Worm (Caenorhabditis elegans) whole organism, L4 larva: ENCODE measurements around the gene cut-2.

Source experiments
- F44E2.7 ChIP-seq: fragments of 200-800 bp; sonication (Bioruptor generic); IDR thresholded peaks from 2 replicates; pipeline ENCODE4 v2.1.2; 2022; ENCODE audit warnings: missing genetic modification characterization, missing compliant biosample characterization
- R02D3.7 ChIP-seq: fragments of 150-350 bp; sonication (generic microtip); optimal IDR thresholded peaks from 3 replicates; lab custom pipeline; 2014; ENCODE audit warnings: missing biosample characterization, missing genetic modification characterization
- T26A8.4 ChIP-seq: fragments of 200-800 bp; sonication (Bioruptor generic); IDR thresholded peaks from 2 replicates; pipeline ENCODE4 v1.3.6; 2022; ENCODE audit warnings: missing genetic modification characterization, missing compliant biosample characterization
- Y105C5A.15 ChIP-seq: fragments of 200-800 bp; sonication (Bioruptor generic); IDR thresholded peaks from 2 replicates; pipeline ENCODE4 v1.3.6; 2022; ENCODE audit warnings: missing genetic modification characterization, missing compliant biosample characterization
- Y5F2A.4 ChIP-seq: fragments of 200-800 bp; sonication (Bioruptor generic); optimal IDR thresholded peaks from 2 replicates; lab custom pipeline; 2018; ENCODE audit warnings: mild to moderate bottlenecking, missing genetic modification characterization, missing compliant biosample characterization
- ZK546.5 ChIP-seq, 2 experiments: sonication (generic microtip); optimal IDR thresholded peaks; 2 replicates each; lab custom pipeline; 2017; ENCODE audit warnings: missing biosample characterization in 2 of 2, missing genetic modification characterization in 2 of 2
- aha-1 ChIP-seq: fragments of 150-350 bp; peaks from one replicate; lab custom pipeline; 2014; ENCODE audit warnings: missing biosample characterization, missing genetic modification characterization
- ama-1 ChIP-seq: fragments of 150-350 bp; optimal IDR thresholded peaks from 2 replicates; lab custom pipeline; 2014; ENCODE audit warnings: inconsistent platforms, mixed read lengths
- ceh-20 ChIP-seq: fragments of 200-800 bp; sonication (Bioruptor generic); IDR thresholded peaks from 2 replicates; pipeline ENCODE4 v1.3.6; 2022; ENCODE audit warnings: missing genetic modification reagents, missing genetic modification characterization, missing compliant biosample characterization
- ceh-44 ChIP-seq: fragments of 200-800 bp; sonication (Bioruptor generic); IDR thresholded peaks from 2 replicates; pipeline ENCODE4 v1.3.6; 2022; ENCODE audit warnings: missing genetic modification reagents, missing genetic modification characterization, missing compliant biosample characterization
- ceh-82 ChIP-seq: sonication (generic microtip); optimal IDR thresholded peaks from 2 replicates; lab custom pipeline; 2017; ENCODE audit warnings: missing biosample characterization, missing genetic modification characterization
- ces-1 ChIP-seq: fragments of 150-350 bp; sonication (generic microtip); optimal IDR thresholded peaks from 4 replicates; lab custom pipeline; 2014; ENCODE audit warnings: missing biosample characterization, missing genetic modification reagents, missing genetic modification characterization
- cey-2 ChIP-seq: sonication (generic microtip); optimal IDR thresholded peaks from 3 replicates; lab custom pipeline; 2017; ENCODE audit warnings: missing genetic modification characterization, mild to moderate bottlenecking, missing compliant biosample characterization, antibody characterized with exemption, borderline replicate concordance; ENCODE audit not compliant: insufficient read depth
- daf-16 ChIP-seq, 3 experiments: sonication (generic microtip); optimal IDR thresholded peaks; 2 replicates each; lab custom pipeline; 2016 to 2017; ENCODE audit warnings: missing genetic modification characterization in 3 of 3, missing genetic modification reagents in 3 of 3, mild to moderate bottlenecking in 2 of 3, missing compliant biosample characterization in 2 of 3, missing biosample characterization in 1 of 3, moderate library complexity in 1 of 3
- daf-19 ChIP-seq: fragments of 200-800 bp; sonication (Bioruptor generic); conservative IDR thresholded peaks from 2 replicates; pipeline ENCODE4 v1.3.6; 2022; ENCODE audit warnings: missing genetic modification characterization, missing compliant biosample characterization
- dmd-6 ChIP-seq: fragments of 200-800 bp; sonication (Bioruptor generic); IDR thresholded peaks from 2 replicates; pipeline ENCODE4 v1.3.6; 2022; ENCODE audit warnings: missing genetic modification reagents, missing genetic modification characterization, missing compliant biosample characterization
- dmd-9 ChIP-seq: fragments of 200-800 bp; sonication (Bioruptor generic); IDR thresholded peaks from 2 replicates; pipeline ENCODE4 v1.3.6; 2022; ENCODE audit warnings: missing genetic modification reagents, missing genetic modification characterization, missing compliant biosample characterization
- egl-27 ChIP-seq: sonication (generic microtip); optimal IDR thresholded peaks from 3 replicates; lab custom pipeline; 2017; ENCODE audit warnings: missing biosample characterization, missing genetic modification reagents, missing genetic modification characterization
- egl-43 ChIP-seq: fragments of 200-800 bp; sonication (Bioruptor generic); IDR thresholded peaks from 2 replicates; pipeline ENCODE4 v1.3.6; 2022; ENCODE audit warnings: missing genetic modification reagents, missing genetic modification characterization, missing compliant biosample characterization
- fkh-10 ChIP-seq: fragments of 150-350 bp; optimal IDR thresholded peaks from 2 replicates; lab custom pipeline; 2014; ENCODE audit warnings: missing biosample characterization, missing genetic modification reagents, missing genetic modification characterization
- gei-8 ChIP-seq: fragments of 200-800 bp; sonication (Bioruptor generic); optimal IDR thresholded peaks from 2 replicates; lab custom pipeline; 2018; ENCODE audit warnings: mild to moderate bottlenecking, missing genetic modification characterization, missing compliant biosample characterization
- lim-7 ChIP-seq: fragments of 200-800 bp; sonication (Bioruptor generic); IDR thresholded peaks from 2 replicates; pipeline ENCODE4 v1.3.6; 2022; ENCODE audit warnings: missing genetic modification characterization, missing compliant biosample characterization
- lin-38 ChIP-seq: fragments of 200-800 bp; sonication (Bioruptor generic); IDR thresholded peaks from 2 replicates; pipeline ENCODE4 v1.3.6; 2022; ENCODE audit warnings: missing genetic modification reagents, missing genetic modification characterization, missing compliant biosample characterization
- lir-3 ChIP-seq: sonication (generic microtip); optimal IDR thresholded peaks from 2 replicates; lab custom pipeline; 2016; ENCODE audit warnings: mild to moderate bottlenecking, missing genetic modification characterization, missing compliant biosample characterization
- lsy-2 ChIP-seq, 2 experiments: fragments of 150-350 bp in 1 of 2; sonication (generic microtip) in 1 of 2; optimal IDR thresholded peaks; 2 replicates each; lab custom pipeline; 2014 to 2017; ENCODE audit warnings: missing biosample characterization in 2 of 2, missing genetic modification characterization in 2 of 2
- mdl-1 ChIP-seq, 2 experiments: fragments of 150-350 bp in 1 of 2; sonication (generic microtip) in 1 of 2; optimal IDR thresholded peaks; 2 replicates each; lab custom pipeline; 2014 to 2017; ENCODE audit warnings: missing biosample characterization in 2 of 2, missing genetic modification characterization in 2 of 2
- mep-1 ChIP-seq: fragments of 150-350 bp; sonication (generic microtip); optimal IDR thresholded peaks from 3 replicates; lab custom pipeline; 2014; ENCODE audit warnings: missing biosample characterization, missing genetic modification characterization
- mxl-2 ChIP-seq: fragments of 200-800 bp; sonication (Bioruptor generic); conservative IDR thresholded peaks from 2 replicates; pipeline ENCODE4 v1.3.6; 2022; ENCODE audit warnings: missing genetic modification reagents, missing genetic modification characterization, missing compliant biosample characterization
- mxl-3 ChIP-seq: fragments of 200-800 bp; sonication (Bioruptor generic); optimal IDR thresholded peaks from 2 replicates; lab custom pipeline; 2018; ENCODE audit warnings: mild to moderate bottlenecking, missing genetic modification characterization, missing compliant biosample characterization
- nhr-10 ChIP-seq: fragments of 150-350 bp; optimal IDR thresholded peaks from 2 replicates; lab custom pipeline; 2014; ENCODE audit warnings: missing biosample characterization, missing genetic modification characterization
- nhr-102 ChIP-seq: sonication (generic microtip); optimal IDR thresholded peaks from 2 replicates; lab custom pipeline; 2016; ENCODE audit warnings: mild to moderate bottlenecking, missing genetic modification characterization, moderate library complexity, missing compliant biosample characterization
- nhr-11 ChIP-seq: fragments of 150-350 bp; optimal IDR thresholded peaks from 2 replicates; lab custom pipeline; 2014; ENCODE audit warnings: missing biosample characterization, missing genetic modification characterization
- nhr-28 ChIP-seq: fragments of 150-350 bp; optimal IDR thresholded peaks from 2 replicates; lab custom pipeline; 2014; ENCODE audit warnings: missing biosample characterization, missing genetic modification characterization
- nhr-41 ChIP-seq: fragments of 200-800 bp; sonication (Bioruptor generic); IDR thresholded peaks from 2 replicates; pipeline ENCODE4 v1.3.6; 2022; ENCODE audit warnings: missing genetic modification reagents, missing genetic modification characterization, missing compliant biosample characterization
- nhr-6 ChIP-seq: fragments of 150-350 bp; optimal IDR thresholded peaks from 2 replicates; lab custom pipeline; 2014; ENCODE audit warnings: missing biosample characterization, missing genetic modification characterization
- nhr-77 ChIP-seq: fragments of 150-350 bp; optimal IDR thresholded peaks from 2 replicates; lab custom pipeline; 2014; ENCODE audit warnings: missing biosample characterization, missing genetic modification characterization
- pha-4 ChIP-seq, 2 experiments: fragments of 150-350 bp in 1 of 2; fragments of 200-800 bp in 1 of 2; sonication (Bioruptor generic) in 1 of 2; IDR thresholded peaks in 1 of 2; optimal IDR thresholded peaks in 1 of 2; 2 replicates each; pipeline versions ENCODE4 v1.3.6 to Lab custom; 2014 to 2022; ENCODE audit warnings: missing genetic modification characterization in 2 of 2, missing genetic modification reagents in 2 of 2, missing biosample characterization in 1 of 2, missing compliant biosample characterization in 1 of 2
- pqm-1 ChIP-seq: sonication (generic microtip); optimal IDR thresholded peaks from 2 replicates; lab custom pipeline; 2017; ENCODE audit warnings: missing biosample characterization, missing genetic modification characterization
- sdz-12 ChIP-seq: fragments of 200-800 bp; sonication (Bioruptor generic); optimal IDR thresholded peaks from 2 replicates; lab custom pipeline; 2018; ENCODE audit warnings: mild to moderate bottlenecking, missing genetic modification characterization, missing compliant biosample characterization
- snpc-1.2 ChIP-seq: fragments of 200-800 bp; sonication (Bioruptor generic); IDR thresholded peaks from 2 replicates; pipeline ENCODE4 v1.3.6; 2022; ENCODE audit warnings: missing genetic modification reagents, missing genetic modification characterization, missing compliant biosample characterization
- snpc-4 ChIP-seq: fragments of 150-350 bp; optimal IDR thresholded peaks from 2 replicates; lab custom pipeline; 2014; ENCODE audit warnings: missing biosample characterization, missing genetic modification characterization
- spr-1 ChIP-seq: sonication (generic microtip); optimal IDR thresholded peaks from 2 replicates; lab custom pipeline; 2016; ENCODE audit warnings: mild to moderate bottlenecking, missing genetic modification characterization, missing compliant biosample characterization
- unc-62 ChIP-seq, 3 experiments: fragments of 150-350 bp in 1 of 3; sonication (generic microtip); optimal IDR thresholded peaks in 2 of 3; peaks in 1 of 3; 1 replicate in 1 of 3; 2 replicates in 2 of 3; lab custom pipeline; 2014 to 2017; ENCODE audit warnings: missing biosample characterization in 3 of 3, missing genetic modification characterization in 3 of 3, missing genetic modification reagents in 3 of 3, missing genotype in 1 of 3
- vab-7 ChIP-seq: fragments of 200-800 bp; sonication (Bioruptor generic); IDR thresholded peaks from 2 replicates; pipeline ENCODE4 v1.3.6; 2022; ENCODE audit warnings: missing genetic modification reagents, missing genetic modification characterization, missing compliant biosample characterization
- zfp-2 ChIP-seq: sonication (generic microtip); optimal IDR thresholded peaks from 2 replicates; lab custom pipeline; 2016; ENCODE audit warnings: mild to moderate bottlenecking, missing genetic modification characterization, missing compliant biosample characterization
- ztf-11 ChIP-seq: fragments of 150-350 bp; optimal IDR thresholded peaks from 2 replicates; lab custom pipeline; 2014; ENCODE audit warnings: missing biosample characterization, missing genetic modification characterization

cut-2 gene

ce11 chrV:13415462-13415861 lies 713 bp downstream of the cut-2 start (continued):
- TF ChIP-seq gei-8: peak; percentile 29
- TF ChIP-seq mxl-3: no peak
- no peak for TF ChIP-seq F44E2.7 (GFP tag; lab: Robert Waterston, UW)
- no peak for TF ChIP-seq ces-1 (GFP tag; lab: Kevin White, UChicago)
- no peak for TF ChIP-seq snpc-4 (tag; lab: Kevin White, UChicago)
- no peak for TF ChIP-seq mep-1
- no peak for TF ChIP-seq lim-7
- TF ChIP-seq, all 104 proteins: peak for 8

- TF ChIP-seq F44E2.7 (GFP tag; lab: Robert Waterston, UW): no peak
- peak; percentile 59 for TF ChIP-seq aha-1 (tag; lab: Kevin White, UChicago)
- TF ChIP-seq ceh-82 (tag; lab: Kevin White, UChicago): no peak
- peak; percentile 41 for TF ChIP-seq ama-1 (lab: Kevin White, UChicago)
Measured at ce11 chrV:13416076-13416475, 1.3 kb downstream of the cut-2 start.

ce11 chrV:13417513-13417912 lies 2.8 kb downstream of the cut-2 start, which contains the start of gene F53F1.6:
TSS of gene F53F1.6 (minus strand) at chrV:13417613.
- TF ChIP-seq daf-19 (GFP tag; lab: Robert Waterston, UW): no peak
- no peak for TF ChIP-seq T26A8.4 (GFP tag; lab: Robert Waterston, UW)
- no peak for TF ChIP-seq pqm-1 (tag; lab: Kevin White, UChicago)
- no peak for TF ChIP-seq sdz-12 (GFP tag; lab: Kevin White, UChicago)
- TF ChIP-seq egl-43: no peak
- no peak for TF ChIP-seq nhr-6
- TF ChIP-seq spr-1 (tag; lab: Kevin White, UChicago): no peak
- no peak for TF ChIP-seq pha-4 (GFP tag; IDR thresholded peaks at IDR 0.05; lab: Robert Waterston, UW)
- no peak for TF ChIP-seq pha-4 (tag; optimal IDR thresholded peaks at IDR 0.05; lab: Kevin White, UChicago)
- no peak for TF ChIP-seq mxl-2 (GFP tag; lab: Robert Waterston, UW)
- no peak for TF ChIP-seq nhr-102 (tag; lab: Kevin White, UChicago)
- TF ChIP-seq dmd-9: no peak
- no peak for TF ChIP-seq nhr-41 (GFP tag; lab: Robert Waterston, UW)
- no peak for TF ChIP-seq egl-27
- no peak for TF ChIP-seq fkh-10 (GFP tag; lab: Kevin White, UChicago)
- TF ChIP-seq ceh-20 (GFP tag; lab: Robert Waterston, UW): no peak
- no peak for TF ChIP-seq zfp-2
- TF ChIP-seq snpc-1.2: no peak
- no peak for TF ChIP-seq nhr-77
- no peak for TF ChIP-seq mdl-1 (tag; optimal IDR thresholded peaks at IDR 0.05; lab: Kevin White, UChicago)

- TF ChIP-seq Y105C5A.15 (no peak), nhr-10 (tag; lab: Kevin White, UChicago) (no peak)
Measured at ce11 chrV:13420640-13421039, 5.9 kb downstream of the cut-2 start, which contains the start of gene srv-8. TSS of gene srv-8 (minus strand) at chrV:13420740.

- TF ChIP-seq ceh-44 (GFP tag; lab: Robert Waterston, UW) (no peak), pqm-1 (tag; lab: Kevin White, UChicago) (peak; percentile 99), lin-38 (GFP tag; lab: Robert Waterston, UW) (no peak), cey-2 (tag; lab: Kevin White, UChicago) (no peak), lsy-2 (tag; optimal IDR thresholded peaks at IDR 0.05; lab: Kevin White, UChicago) (no peak), R02D3.7 (tag; lab: Kevin White, UChicago) (no peak), nhr-77 (peak; percentile 37), dmd-6 (GFP tag; lab: Robert Waterston, UW) (peak; percentile 80), nhr-41 (GFP tag; lab: Robert Waterston, UW) (no peak), daf-16 (GFP tag; optimal IDR thresholded peaks at IDR 0.05; lab: Kevin White, UChicago) (no peak), daf-16 (tag; optimal IDR thresholded peaks at IDR 0.05; lab: Kevin White, UChicago) (no peak), ztf-11 (no peak), ZK546.5 (tag; optimal IDR thresholded peaks at IDR 0.05; lab: Kevin White, UChicago) (no peak), nhr-28 (tag; lab: Kevin White, UChicago) (peak; percentile 59), unc-62 (GFP tag; optimal IDR thresholded peaks at IDR 0.05 in 1 of 2; lab: Kevin White, UChicago) (no peak), unc-62 (tag; optimal IDR thresholded peaks at IDR 0.05; lab: Kevin White, UChicago) (no peak), Y5F2A.4 (GFP tag; lab: Kevin White, UChicago) (no peak), vab-7 (no peak), lir-3 (tag; lab: Kevin White, UChicago) (no peak), nhr-11 (tag; lab: Kevin White, UChicago) (no peak)
Measured at ce11 chrV:13421697-13422096, 6.9 kb downstream of the cut-2 start.
